Fruit fly (Drosophila melanogaster) whole organism, prepupa: ENCODE measurements around the gene CG33287.

Source experiments
- Blimp-1 ChIP-seq: fragments of 200-800 bp; sonication (Bioruptor generic); optimal IDR thresholded peaks from 3 replicates; lab custom pipeline; 2017; ENCODE audit warnings: missing biosample characterization, missing genetic modification characterization, mild to moderate bottlenecking, moderate library complexity, missing genetic modification reagents
- CG10631 ChIP-seq: fragments of 200-800 bp; sonication (Bioruptor generic); optimal IDR thresholded peaks from 2 replicates; lab custom pipeline; 2016; ENCODE audit warnings: missing biosample characterization, missing genetic modification characterization
- CG10669 ChIP-seq: fragments of 200-800 bp; sonication (Bioruptor generic); optimal IDR thresholded peaks from 3 replicates; lab custom pipeline; 2018; ENCODE audit warnings: missing biosample characterization, mild to moderate bottlenecking, missing genetic modification characterization, moderate library complexity
- CG11294 ChIP-seq: fragments of 200-800 bp; sonication (Bioruptor generic); IDR thresholded peaks from 2 replicates; pipeline ENCODE4 v1.3.6; 2022; ENCODE audit warnings: missing biosample characterization, missing genetic modification characterization
- CG11762 ChIP-seq: fragments of 200-800 bp; sonication (Bioruptor generic); optimal IDR thresholded peaks from 3 replicates; lab custom pipeline; 2016; ENCODE audit warnings: missing biosample characterization, missing genetic modification characterization; ENCODE audit not compliant: insufficient read depth
- CG15336 ChIP-seq: fragments of 200-800 bp; sonication (Bioruptor generic); IDR thresholded peaks from 2 replicates; pipeline ENCODE4 v1.3.6; 2022; ENCODE audit warnings: missing biosample characterization, missing genetic modification characterization
- CG1621 ChIP-seq: fragments of 200-800 bp; sonication (Bioruptor generic); optimal IDR thresholded peaks from 3 replicates; lab custom pipeline; 2018; ENCODE audit warnings: missing biosample characterization, mild to moderate bottlenecking, missing genetic modification characterization
- CG32006 ChIP-seq: fragments of 200-800 bp; sonication (Bioruptor generic); optimal IDR thresholded peaks from 3 replicates; lab custom pipeline; 2017; ENCODE audit warnings: missing biosample characterization, mild to moderate bottlenecking, missing genetic modification characterization
- CG34406 ChIP-seq: fragments of 200-800 bp; sonication (Bioruptor generic); optimal IDR thresholded peaks from 3 replicates; lab custom pipeline; 2016; ENCODE audit warnings: missing biosample characterization, missing genetic modification characterization
- CG3919 ChIP-seq: fragments of 200-800 bp; sonication (Bioruptor generic); optimal IDR thresholded peaks from 3 replicates; lab custom pipeline; 2016; ENCODE audit warnings: missing biosample characterization, missing genetic modification characterization
- CG4318 ChIP-seq: fragments of 200-800 bp; sonication (Bioruptor generic); optimal IDR thresholded peaks from 3 replicates; lab custom pipeline; 2017; ENCODE audit warnings: missing biosample characterization, mild to moderate bottlenecking, missing genetic modification characterization
- CG6163 ChIP-seq: fragments of 200-800 bp; sonication (Bioruptor generic); IDR thresholded peaks from 3 replicates; pipeline ENCODE4 v1.3.6; 2022; ENCODE audit warnings: missing biosample characterization, missing genetic modification characterization
- CG6276 ChIP-seq: fragments of 200-800 bp; sonication (Bioruptor generic); optimal IDR thresholded peaks from 2 replicates; lab custom pipeline; 2017; ENCODE audit warnings: missing biosample characterization, mild to moderate bottlenecking, missing genetic modification characterization
- CG6792 ChIP-seq: fragments of 200-800 bp; sonication (Bioruptor generic); optimal IDR thresholded peaks from 3 replicates; lab custom pipeline; 2016; ENCODE audit warnings: missing biosample characterization, missing genetic modification characterization
- CG6854 ChIP-seq: fragments of 200-800 bp; sonication (Bioruptor generic); optimal IDR thresholded peaks from 2 replicates; lab custom pipeline; 2017; ENCODE audit warnings: missing biosample characterization, mild to moderate bottlenecking, missing genetic modification characterization
- CG8119 ChIP-seq: fragments of 200-800 bp; sonication (Bioruptor generic); IDR thresholded peaks from 3 replicates; pipeline ENCODE4 v1.3.6; 2022; ENCODE audit warnings: missing biosample characterization, missing genetic modification characterization
- CG8319 ChIP-seq: fragments of 200-800 bp; sonication (Bioruptor generic); optimal IDR thresholded peaks from 3 replicates; lab custom pipeline; 2016; ENCODE audit warnings: missing biosample characterization, missing genetic modification characterization
- CG8632 ChIP-seq: fragments of 200-800 bp; sonication (Bioruptor generic); optimal IDR thresholded peaks from 3 replicates; lab custom pipeline; 2016; ENCODE audit warnings: missing biosample characterization, missing genetic modification characterization
- CG9139 ChIP-seq: fragments of 200-800 bp; sonication (Bioruptor generic); optimal IDR thresholded peaks from 3 replicates; lab custom pipeline; 2017; ENCODE audit warnings: missing biosample characterization, mild to moderate bottlenecking, missing genetic modification characterization
- Eip75B ChIP-seq: fragments of 200-800 bp; sonication (Bioruptor generic); optimal IDR thresholded peaks from 3 replicates; lab custom pipeline; 2016; ENCODE audit warnings: missing biosample characterization, missing genetic modification characterization
- Eip78C ChIP-seq: fragments of 200-800 bp; sonication (Bioruptor generic); peaks from one replicate; lab custom pipeline; 2016; ENCODE audit warnings: missing biosample characterization, missing genetic modification characterization
- Ets21C ChIP-seq: fragments of 200-800 bp; sonication (Bioruptor generic); optimal IDR thresholded peaks from 3 replicates; lab custom pipeline; 2016; ENCODE audit warnings: missing biosample characterization, missing genetic modification characterization
- Ets96B ChIP-seq: fragments of 200-800 bp; optimal IDR thresholded peaks from 2 replicates; lab custom pipeline; 2019; ENCODE audit warnings: missing biosample characterization, mild to moderate bottlenecking, missing genetic modification characterization, moderate library complexity
- Hr38 ChIP-seq: sonication (Bioruptor generic); optimal IDR thresholded peaks from 2 replicates; lab custom pipeline; 2016; ENCODE audit warnings: missing biosample characterization, missing genetic modification characterization
- Hr39 ChIP-seq: fragments of 200-800 bp; sonication (Bioruptor generic); optimal IDR thresholded peaks from 2 replicates; lab custom pipeline; 2016; ENCODE audit warnings: missing biosample characterization, missing genetic modification characterization
- Hr4 ChIP-seq: fragments of 200-800 bp; sonication (Bioruptor generic); optimal IDR thresholded peaks from 3 replicates; lab custom pipeline; 2016; ENCODE audit warnings: missing biosample characterization, missing genetic modification characterization
- Lpt ChIP-seq: fragments of 200-800 bp; sonication (Bioruptor generic); optimal IDR thresholded peaks from 3 replicates; lab custom pipeline; 2016; ENCODE audit warnings: missing biosample characterization, missing genetic modification characterization
- Met ChIP-seq: fragments of 200-800 bp; sonication (Bioruptor generic); optimal IDR thresholded peaks from 3 replicates; lab custom pipeline; 2016; ENCODE audit warnings: missing biosample characterization, missing genetic modification characterization
- OdsH ChIP-seq: fragments of 200-800 bp; sonication (Bioruptor generic); optimal IDR thresholded peaks from 3 replicates; lab custom pipeline; 2016; ENCODE audit warnings: missing biosample characterization, missing genetic modification characterization
- Smox ChIP-seq: fragments of 200-800 bp; sonication (Bioruptor generic); optimal IDR thresholded peaks from 3 replicates; lab custom pipeline; 2016; ENCODE audit warnings: missing biosample characterization, missing genetic modification characterization
- Sox14 ChIP-seq: fragments of 200-800 bp; sonication (Bioruptor generic); optimal IDR thresholded peaks from 3 replicates; lab custom pipeline; 2016; ENCODE audit warnings: missing biosample characterization, missing genetic modification characterization
- achi ChIP-seq: fragments of 200-800 bp; sonication (Bioruptor generic); optimal IDR thresholded peaks from 3 replicates; lab custom pipeline; 2016; ENCODE audit warnings: missing biosample characterization, missing genetic modification characterization
- acj6 ChIP-seq: fragments of 200-800 bp; sonication (Bioruptor generic); optimal IDR thresholded peaks from 3 replicates; lab custom pipeline; 2016; ENCODE audit warnings: missing biosample characterization, missing genetic modification characterization
- cyc ChIP-seq: fragments of 200-800 bp; sonication (Bioruptor generic); optimal IDR thresholded peaks from 3 replicates; lab custom pipeline; 2016; ENCODE audit warnings: missing biosample characterization, missing genetic modification characterization
- dac ChIP-seq: fragments of 200-800 bp; sonication (Bioruptor generic); optimal IDR thresholded peaks from 2 replicates; lab custom pipeline; 2017; ENCODE audit warnings: missing biosample characterization, mild to moderate bottlenecking, missing genetic modification characterization
- dsx ChIP-seq: fragments of 200-800 bp; optimal IDR thresholded peaks from 3 replicates; lab custom pipeline; 2019; ENCODE audit warnings: missing biosample characterization, mild to moderate bottlenecking, missing genetic modification characterization, moderate library complexity; ENCODE audit not compliant: poor library complexity, severe bottlenecking
- esn ChIP-seq: fragments of 200-800 bp; sonication (Bioruptor generic); optimal IDR thresholded peaks from 2 replicates; lab custom pipeline; 2016; ENCODE audit warnings: missing biosample characterization, mild to moderate bottlenecking, missing genetic modification characterization, moderate library complexity
- lz ChIP-seq: fragments of 200-800 bp; sonication (Bioruptor generic); optimal IDR thresholded peaks from 3 replicates; lab custom pipeline; 2016; ENCODE audit warnings: missing biosample characterization, missing genetic modification characterization
- net ChIP-seq: fragments of 200-800 bp; sonication (Bioruptor generic); optimal IDR thresholded peaks from 3 replicates; lab custom pipeline; 2016; ENCODE audit warnings: missing biosample characterization, missing genetic modification characterization
- pdm3 ChIP-seq: fragments of 200-800 bp; sonication (Bioruptor generic); optimal IDR thresholded peaks from 3 replicates; lab custom pipeline; 2016; ENCODE audit warnings: missing biosample characterization, missing genetic modification characterization
- salr ChIP-seq, 2 experiments: fragments of 200-800 bp; sonication (Bioruptor generic); optimal IDR thresholded peaks; 3 replicates each; lab custom pipeline; 2016 to 2018; ENCODE audit warnings: missing biosample characterization in 2 of 2, missing genetic modification characterization in 2 of 2, mild to moderate bottlenecking in 1 of 2
- spab ChIP-seq: fragments of 200-800 bp; sonication (Bioruptor generic); optimal IDR thresholded peaks from 2 replicates; lab custom pipeline; 2017; ENCODE audit warnings: missing biosample characterization, mild to moderate bottlenecking, missing genetic modification characterization, missing genetic modification reagents
- ss ChIP-seq, 2 experiments: fragments of 200-800 bp; sonication (Bioruptor generic); optimal IDR thresholded peaks; 2 replicates in 1 of 2; 3 replicates in 1 of 2; lab custom pipeline; 2017 to 2018; ENCODE audit warnings: mild to moderate bottlenecking in 2 of 2, missing biosample characterization in 2 of 2, missing genetic modification characterization in 2 of 2, moderate library complexity in 1 of 2
- svp ChIP-seq: fragments of 200-800 bp; sonication (Bioruptor generic); peaks from one replicate; lab custom pipeline; 2016; ENCODE audit warnings: missing biosample characterization, missing genetic modification characterization
- topi ChIP-seq: fragments of 200-800 bp; sonication (Bioruptor generic); optimal IDR thresholded peaks from 3 replicates; lab custom pipeline; 2016; ENCODE audit warnings: missing biosample characterization, missing genetic modification characterization

CG33287 gene

dm6 chr3L:20986929-20987363 lies 16.5 kb upstream of the CG33287 start (continued):
- TF ChIP-seq cyc (GFP tag; lab: Kevin White, UChicago) (peak; percentile 20), svp (GFP tag; lab: Kevin White, UChicago) (peak; percentile 69), CG6854 (no peak), CG1621 (tag; lab: Kevin White, UChicago) (no peak), spab (GFP tag; lab: Kevin White, UChicago) (peak; percentile 75), CG8319 (GFP tag; lab: Kevin White, UChicago) (peak; percentile 33), CG11762 (GFP tag; lab: Kevin White, UChicago) (peak; percentile 71), Blimp-1 (GFP tag; lab: Kevin White, UChicago) (peak; percentile 29), acj6 (GFP tag; lab: Kevin White, UChicago) (peak; percentile 73), CG8632 (GFP tag; lab: Kevin White, UChicago) (peak; percentile 81), dac (GFP tag; lab: Kevin White, UChicago) (peak; percentile 50), CG11294 (peak; percentile 23; the same call in 1 of the 2 replicates)

dm6 chr3L:20984414-20985208 lies 14.1 kb upstream of the CG33287 start:
- no peak for TF ChIP-seq net (GFP tag; lab: Kevin White, UChicago)
- TF ChIP-seq Eip78C (GFP tag; lab: Kevin White, UChicago) = peak; percentile 40
- peak; percentile 25 for TF ChIP-seq CG3919 (GFP tag; lab: Kevin White, UChicago)
- TF ChIP-seq CG6854 = peak; percentile 67
- TF ChIP-seq ss (GFP tag; optimal IDR thresholded peaks at IDR 0.05; lab: Kevin White, UChicago) = peak; percentile 5 to 87
- TF ChIP-seq, all 60 proteins: peak for 4

- peak; percentile 12 for TF ChIP-seq CG8632 (GFP tag; lab: Kevin White, UChicago)
- peak; percentile 57 for TF ChIP-seq CG15336 (GFP tag; lab: Robert Waterston, UW)
- no peak for TF ChIP-seq CG34406 (GFP tag; lab: Kevin White, UChicago)
- TF ChIP-seq CG8319 (GFP tag; lab: Kevin White, UChicago) = no peak
- peak; percentile 43 for TF ChIP-seq OdsH (GFP tag; lab: Kevin White, UChicago)
- 0 out of 3 replicates have a peak, but pooled peaks have one; percentile 25 for TF ChIP-seq CG6163 (GFP tag; lab: Robert Waterston, UW)
- TF ChIP-seq CG32006 = peak; percentile 71
- TF ChIP-seq CG8119 (GFP tag; lab: Robert Waterston, UW) = peak; percentile 73
- TF ChIP-seq cyc (GFP tag; lab: Kevin White, UChicago) = no peak
- peak; percentile 62 for TF ChIP-seq CG10631 (GFP tag; lab: Kevin White, UChicago)
- TF ChIP-seq salr (GFP tag; optimal IDR thresholded peaks at IDR 0.05; lab: Kevin White, UChicago) = peak in 1 of 2 experiments; percentile 72
- peak; percentile 84 for TF ChIP-seq Eip78C (GFP tag; lab: Kevin White, UChicago)
- TF ChIP-seq Lpt (GFP tag; lab: Kevin White, UChicago) = peak; percentile 52
- TF ChIP-seq Hr39 (GFP tag; lab: Kevin White, UChicago) = no peak
- TF ChIP-seq svp (GFP tag; lab: Kevin White, UChicago) = peak; percentile 71
- peak; percentile 29 for TF ChIP-seq topi (GFP tag; lab: Kevin White, UChicago)
- TF ChIP-seq Ets21C (GFP tag; lab: Kevin White, UChicago) = no peak
- no peak for TF ChIP-seq Hr38 (GFP tag; lab: Kevin White, UChicago)
- TF ChIP-seq pdm3 = peak; percentile 19
- peak; percentile 16 for TF ChIP-seq dsx (GFP tag; lab: Kevin White, UChicago)
- TF ChIP-seq lz (GFP tag; lab: Kevin White, UChicago) = peak; percentile 19
- TF ChIP-seq CG9139 (GFP tag; lab: Kevin White, UChicago) = no peak
- peak; percentile 53 for TF ChIP-seq achi (GFP tag; lab: Kevin White, UChicago)
- TF ChIP-seq net (GFP tag; lab: Kevin White, UChicago) = no peak
- TF ChIP-seq esn (GFP tag; lab: Kevin White, UChicago) = peak; percentile 53
- TF ChIP-seq dac (GFP tag; lab: Kevin White, UChicago) = no peak
- TF ChIP-seq Eip75B (GFP tag; lab: Kevin White, UChicago) = peak; percentile 14
- peak; percentile 54 for TF ChIP-seq Met (GFP tag; lab: Kevin White, UChicago)
- peak; percentile 33 for TF ChIP-seq Ets96B
- peak; percentile 49 for TF ChIP-seq CG4318 (GFP tag; lab: Kevin White, UChicago)
- TF ChIP-seq CG10669 (GFP tag; lab: Kevin White, UChicago) = no peak
- peak; percentile 38 for TF ChIP-seq CG3919 (GFP tag; lab: Kevin White, UChicago)
- TF ChIP-seq CG6792 (GFP tag; lab: Kevin White, UChicago) = peak; percentile 5
- peak; percentile 38 for TF ChIP-seq Hr4 (GFP tag; lab: Kevin White, UChicago)
- TF ChIP-seq Sox14 = no peak
- TF ChIP-seq Smox (GFP tag; lab: Kevin White, UChicago) = peak; percentile 8
- TF ChIP-seq CG6276 (GFP tag; lab: Kevin White, UChicago) = peak; percentile 49
- peak; percentile 30 for TF ChIP-seq acj6 (GFP tag; lab: Kevin White, UChicago)
These were observed 12.8 kb upstream of the CG33287 start for dm6 chr3L:20983309-20983708.
